Fruit fly (Drosophila melanogaster) whole organism, adult: ENCODE measurements around the gene CG43796.

ENCODE experiments used
- CG12768 ChIP-seq: fragments of 200-800 bp; sonication (Bioruptor generic); optimal IDR thresholded peaks from 2 replicates; lab custom pipeline; 2017; ENCODE audit warnings: missing biosample characterization, missing genetic modification characterization, mild to moderate bottlenecking, moderate library complexity, missing genetic modification reagents
- CG14711 ChIP-seq: fragments of 200-800 bp; sonication (Bioruptor generic); optimal IDR thresholded peaks from 2 replicates; lab custom pipeline; 2018; ENCODE audit warnings: missing biosample characterization, mild to moderate bottlenecking, missing genetic modification characterization, moderate library complexity
- CG5204 ChIP-seq: fragments of 200-800 bp; sonication (Bioruptor generic); optimal IDR thresholded peaks from 2 replicates; lab custom pipeline; 2016; ENCODE audit warnings: missing biosample characterization, missing genetic modification characterization
- CG7101 ChIP-seq: fragments of 200-800 bp; sonication (Bioruptor generic); optimal IDR thresholded peaks from 2 replicates; lab custom pipeline; 2018; ENCODE audit warnings: missing biosample characterization, mild to moderate bottlenecking, missing genetic modification characterization, moderate library complexity
- Crg-1 ChIP-seq: fragments of 200-800 bp; sonication (Bioruptor generic); optimal IDR thresholded peaks from 2 replicates; lab custom pipeline; 2016; ENCODE audit warnings: missing biosample characterization, missing genetic modification characterization
- Mnt ChIP-seq: fragments of 200-800 bp; sonication (Bioruptor generic); optimal IDR thresholded peaks from 2 replicates; lab custom pipeline; 2016; ENCODE audit warnings: missing biosample characterization, mild to moderate bottlenecking, missing genetic modification characterization
- cic ChIP-seq: fragments of 200-800 bp; sonication (Bioruptor generic); optimal IDR thresholded peaks from 2 replicates; lab custom pipeline; 2017; ENCODE audit warnings: missing biosample characterization, mild to moderate bottlenecking, missing genetic modification characterization, moderate library complexity
- kay ChIP-seq: fragments of 200-800 bp; sonication (Bioruptor generic); peaks from one replicate; lab custom pipeline; 2016; ENCODE audit warnings: missing biosample characterization, missing genetic modification characterization, borderline replicate concordance

DNA sequence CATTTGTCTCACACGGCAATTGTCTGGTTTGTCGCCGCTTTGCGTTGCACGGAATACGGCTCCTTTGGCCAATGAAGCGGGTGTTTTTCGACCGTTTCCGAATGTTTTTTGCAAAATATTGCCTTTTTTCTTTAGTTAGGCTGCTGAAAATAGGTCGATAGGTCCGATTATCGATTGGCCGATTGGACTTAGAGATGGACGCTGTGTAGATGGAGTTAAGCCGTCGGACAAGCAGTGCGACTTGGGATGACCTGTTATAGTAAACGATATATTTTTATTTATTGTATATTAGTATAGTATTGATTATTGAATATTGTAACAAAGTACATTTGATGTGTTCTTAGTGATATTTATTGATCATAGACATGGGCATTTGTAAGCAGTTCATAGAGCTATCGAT lies 46.1 kb downstream of the CG43796 start, which contains the start of the genes lmgA and lmgB:
- no peak for TF ChIP-seq CG7101 (tag; lab: Kevin White, UChicago)
- TF ChIP-seq CG5204 (GFP tag; lab: Kevin White, UChicago), result no peak
- peak; percentile 11 for TF ChIP-seq Mnt (GFP tag; lab: Kevin White, UChicago)
- no peak for TF ChIP-seq Crg-1
- TF ChIP-seq CG12768, result no peak
- TF ChIP-seq kay (GFP tag; lab: Kevin White, UChicago), result peak; percentile 73
- TF ChIP-seq CG14711 (tag; lab: Kevin White, UChicago), result peak; percentile 28
- no peak for TF ChIP-seq cic (GFP tag; lab: Kevin White, UChicago)
